Worm (Caenorhabditis elegans): ENCODE data around the gene F26G1.9.

The F26G1.9 gene

ce11 chrII:4805799-4806198 is 32.0 kb upstream of the F26G1.9 start (continued):
- no peak for TF ChIP-seq pqm-1 (tag; optimal IDR thresholded peaks at IDR 0.05)
- no peak for TF ChIP-seq sptf-1 (tag; optimal IDR thresholded peaks at IDR 0.05)
- no peak for TF ChIP-seq elt-2 (tag; optimal IDR thresholded peaks at IDR 0.05)
- TF ChIP-seq nhr-11 (tag; optimal IDR thresholded peaks at IDR 0.05), result no peak
- peak; percentile 58 for TF ChIP-seq nhr-71 (tag; optimal IDR thresholded peaks at IDR 0.05)
- no peak for TF ChIP-seq fkh-10 (GFP tag; optimal IDR thresholded peaks at IDR 0.05)
- no peak for TF ChIP-seq lin-13 (GFP tag; optimal IDR thresholded peaks at IDR 0.05)
- no peak for TF ChIP-seq elt-3 (tag; optimal IDR thresholded peaks at IDR 0.05)
- TF ChIP-seq snu-23 (GFP tag; optimal IDR thresholded peaks at IDR 0.05), result peak; percentile 30
- no peak for TF ChIP-seq ceh-82 (tag; optimal IDR thresholded peaks at IDR 0.05)
- TF ChIP-seq fkh-8 (tag; optimal IDR thresholded peaks at IDR 0.05), result no peak
- TF ChIP-seq ceh-8 (GFP tag; optimal IDR thresholded peaks at IDR 0.05), result no peak
- no peak for TF ChIP-seq snpc-4 (tag; optimal IDR thresholded peaks at IDR 0.05)
- peak; percentile 26 for TF ChIP-seq nhr-19 (GFP tag; conservative IDR thresholded peaks at IDR 0.05)

- no peak for TF ChIP-seq lin-15B (tag; optimal IDR thresholded peaks at IDR 0.05)
- peak; percentile 0 for TF ChIP-seq lin-14 (GFP tag; optimal IDR thresholded peaks at IDR 0.05)
- TF ChIP-seq unc-30 (tag; optimal IDR thresholded peaks at IDR 0.05), result no peak
- TF ChIP-seq efl-1 (optimal IDR thresholded peaks at IDR 0.05), result no peak
- TF ChIP-seq efl-1 (GFP tag; optimal IDR thresholded peaks at IDR 0.05 in 1 of 2), result peak in 1 of 2 experiments; percentile 38
- peak; percentile 30 for TF ChIP-seq blmp-1 (tag; optimal IDR thresholded peaks at IDR 0.05)
- peak; percentile 6 for TF ChIP-seq pqm-1 (tag; optimal IDR thresholded peaks at IDR 0.05)
- TF ChIP-seq ztf-11 (tag; optimal IDR thresholded peaks at IDR 0.05), result no peak
- peak; percentile 88 for TF ChIP-seq elt-2 (tag; optimal IDR thresholded peaks at IDR 0.05)
Observed at ce11 chrII:4802917-4803316, 29.1 kb upstream of the F26G1.9 start.

- TF ChIP-seq dpl-1 (GFP tag; optimal IDR thresholded peaks at IDR 0.05) (no peak), ceh-82 (tag; optimal IDR thresholded peaks at IDR 0.05) (no peak), sox-4 (tag; optimal IDR thresholded peaks at IDR 0.05) (no peak), zip-4 (GFP tag; optimal IDR thresholded peaks at IDR 0.05) (no peak), hpl-2 (GFP tag; optimal IDR thresholded peaks at IDR 0.05) (no peak), ets-5 (GFP tag; IDR thresholded peaks at IDR 0.05) (no peak)
Observed at ce11 chrII:4800524-4800923, 26.7 kb upstream of the F26G1.9 start.

- TF ChIP-seq sox-4 (tag; optimal IDR thresholded peaks at IDR 0.05) (no peak), ceh-90 (tag; optimal IDR thresholded peaks at IDR 0.05) (no peak), lin-35 (GFP tag; optimal IDR thresholded peaks at IDR 0.05) (no peak), efl-3 (GFP tag; optimal IDR thresholded peaks at IDR 0.05) (no peak), fkh-8 (tag; optimal IDR thresholded peaks at IDR 0.05) (no peak), nhr-47 (tag; optimal IDR thresholded peaks at IDR 0.05) (no peak), egl-27 (tag; optimal IDR thresholded peaks at IDR 0.05) (no peak), F16B12.6 (tag; optimal IDR thresholded peaks at IDR 0.05) (no peak), ztf-4 (tag; optimal IDR thresholded peaks at IDR 0.05) (no peak), pax-3 (tag; optimal IDR thresholded peaks at IDR 0.05) (no peak), nhr-84 (tag; optimal IDR thresholded peaks at IDR 0.05) (no peak)
Observed at ce11 chrII:4797071-4797470, 23.3 kb upstream of the F26G1.9 start, which contains the start of gene C33F10.14. Gene C33F10.14, plus strand, starts transcription at chrII:4797371.

ce11 chrII:4795461-4795860 is 21.7 kb upstream of the F26G1.9 start, which contains the start of gene C33F10.4:
Gene C33F10.4, plus strand, starts transcription at chrII:4795761.
- TF ChIP-seq hlh-17 (GFP tag; optimal IDR thresholded peaks at IDR 0.05; ENCODE audit: borderline replicate concordance) (no peak), tlp-1 (tag; optimal IDR thresholded peaks at IDR 0.05) (no peak), pqm-1 (tag; optimal IDR thresholded peaks at IDR 0.05) (no peak), C04F5.9 (tag; optimal IDR thresholded peaks at IDR 0.05) (no peak), lin-14 (GFP tag; optimal IDR thresholded peaks at IDR 0.05) (no peak), swsn-7 (tag; optimal IDR thresholded peaks at IDR 0.05) (no peak), ceh-82 (tag; optimal IDR thresholded peaks at IDR 0.05) (no peak), snpc-4 (tag; optimal IDR thresholded peaks at IDR 0.05) (no peak), ztf-11 (tag; optimal IDR thresholded peaks at IDR 0.05) (no peak), nhr-77 (tag; optimal IDR thresholded peaks at IDR 0.05) (no peak), sox-4 (tag; optimal IDR thresholded peaks at IDR 0.05) (no peak), C34B4.2 (tag; optimal IDR thresholded peaks at IDR 0.05) (no peak), ceh-88 (GFP tag; IDR thresholded peaks at IDR 0.05) (no peak), dpl-1 (GFP tag; optimal IDR thresholded peaks at IDR 0.05) (no peak), nhr-85 (tag) (no peak), mab-9 (GFP tag; IDR thresholded peaks at IDR 0.05) (no peak), nhr-47 (tag; optimal IDR thresholded peaks at IDR 0.05) (no peak), nhr-71 (tag; optimal IDR thresholded peaks at IDR 0.05) (no peak)
